Fruit fly (Drosophila melanogaster) whole organism, wandering third instar larva: ENCODE measurements around the gene Nedd4.

ENCODE experiments used
- Abd-B ChIP-seq: fragments of >200 bp; optimal IDR thresholded peaks from 2 replicates; lab custom pipeline; 2017; ENCODE audit warnings: missing biosample characterization, missing genetic modification characterization
- CG32264 ChIP-seq: fragments of 200-800 bp; sonication (Bioruptor generic); optimal IDR thresholded peaks from 2 replicates; lab custom pipeline; 2016; ENCODE audit warnings: missing biosample characterization, missing genetic modification characterization
- CG9705 ChIP-seq: fragments of 200-800 bp; sonication (Bioruptor generic); optimal IDR thresholded peaks from 2 replicates; lab custom pipeline; 2018; ENCODE audit warnings: missing biosample characterization, mild to moderate bottlenecking, missing genetic modification characterization
- CrebA ChIP-seq: fragments of 200-800 bp; sonication (Bioruptor generic); optimal IDR thresholded peaks from 2 replicates; lab custom pipeline; 2016; ENCODE audit warnings: missing biosample characterization, mild to moderate bottlenecking, missing genetic modification characterization, borderline replicate concordance
- Dfd ChIP-seq: fragments of >200 bp; optimal IDR thresholded peaks from 2 replicates; lab custom pipeline; 2017; ENCODE audit warnings: missing biosample characterization, missing genetic modification characterization
- HLH106 ChIP-seq: fragments of 200-800 bp; optimal IDR thresholded peaks from 3 replicates; lab custom pipeline; 2019; ENCODE audit warnings: missing biosample characterization, mild to moderate bottlenecking, missing genetic modification characterization, moderate library complexity
- Hnf4 ChIP-seq: fragments of 200-800 bp; sonication (Bioruptor generic); optimal IDR thresholded peaks from 2 replicates; lab custom pipeline; 2016; ENCODE audit warnings: missing biosample characterization, mild to moderate bottlenecking, missing genetic modification characterization
- Hr78 ChIP-seq: fragments of >200 bp; optimal IDR thresholded peaks from 2 replicates; lab custom pipeline; 2017; ENCODE audit warnings: missing biosample characterization, missing genetic modification characterization
- Hr83 ChIP-seq: fragments of 200-300 bp; sonication (Bioruptor generic); optimal IDR thresholded peaks from 2 replicates; lab custom pipeline; 2016; ENCODE audit warnings: missing biosample characterization, mild to moderate bottlenecking, missing genetic modification characterization, moderate library complexity; ENCODE audit not compliant: poor library complexity, severe bottlenecking
- Jra ChIP-seq: sonication (Bioruptor generic); optimal IDR thresholded peaks from 2 replicates; lab custom pipeline; 2016; ENCODE audit warnings: missing biosample characterization, missing genetic modification characterization
- Myc ChIP-seq: fragments of >200 bp; optimal IDR thresholded peaks from 2 replicates; lab custom pipeline; 2017
- N ChIP-seq: fragments of >200 bp; optimal IDR thresholded peaks from 2 replicates; lab custom pipeline; 2018; ENCODE audit warnings: missing biosample characterization, missing external identifiers, missing genetic modification characterization
- OdsH ChIP-seq: fragments of 200-800 bp; sonication (Bioruptor generic); optimal IDR thresholded peaks from 2 replicates; lab custom pipeline; 2016; ENCODE audit warnings: missing biosample characterization, mild to moderate bottlenecking, missing genetic modification characterization
- Rel ChIP-seq, 2 experiments: fragments of 200-800 bp; sonication (Bioruptor generic) in 1 of 2; optimal IDR thresholded peaks; 2 replicates in 1 of 2; 3 replicates in 1 of 2; lab custom pipeline; 2016 to 2019; ENCODE audit warnings: mild to moderate bottlenecking in 2 of 2, missing biosample characterization in 2 of 2, missing genetic modification characterization in 2 of 2, moderate library complexity in 1 of 2
- Sp1 ChIP-seq: fragments of 200-800 bp; sonication (Bioruptor generic); optimal IDR thresholded peaks from 3 replicates; lab custom pipeline; 2019; ENCODE audit warnings: missing biosample characterization, mild to moderate bottlenecking, missing genetic modification characterization, moderate library complexity
- Vsx2 ChIP-seq: fragments of 200-300, 225-300 bp; sonication (Bioruptor generic); optimal IDR thresholded peaks from 2 replicates; lab custom pipeline; 2018; ENCODE audit warnings: missing biosample characterization, missing genetic modification characterization; ENCODE audit not compliant: partially characterized antibody
- br ChIP-seq: fragments of 200-800 bp; sonication (Bioruptor generic); optimal IDR thresholded peaks from 2 replicates; lab custom pipeline; 2016; ENCODE audit warnings: missing biosample characterization, missing genetic modification characterization
- brk ChIP-seq: fragments of 200-800 bp; sonication (Bioruptor generic); optimal IDR thresholded peaks from 2 replicates; lab custom pipeline; 2016; ENCODE audit warnings: missing biosample characterization, mild to moderate bottlenecking, missing genetic modification characterization
- dmrt93B ChIP-seq: fragments of 200-800 bp; sonication (Bioruptor generic); optimal IDR thresholded peaks from 2 replicates; lab custom pipeline; 2018; ENCODE audit warnings: missing biosample characterization, mild to moderate bottlenecking, missing genetic modification characterization
- dsf ChIP-seq: sonication (Bioruptor generic); optimal IDR thresholded peaks from 2 replicates; lab custom pipeline; 2016; ENCODE audit warnings: missing biosample characterization, missing genetic modification characterization, borderline replicate concordance
- ey ChIP-seq: fragments of 200-800 bp; sonication (Bioruptor generic); optimal IDR thresholded peaks from 2 replicates; lab custom pipeline; 2016; ENCODE audit warnings: missing biosample characterization, missing genetic modification characterization
- foxo ChIP-seq, 2 experiments: fragments of 200-800 bp; sonication (Bioruptor generic); optimal IDR thresholded peaks; 2 replicates in 1 of 2; 3 replicates in 1 of 2; lab custom pipeline; 2016 to 2017; ENCODE audit warnings: missing biosample characterization in 2 of 2, missing genetic modification characterization in 2 of 2
- fru ChIP-seq: fragments of 200-800 bp; sonication (Bioruptor generic); optimal IDR thresholded peaks from 3 replicates; lab custom pipeline; 2016; ENCODE audit warnings: missing biosample characterization, mild to moderate bottlenecking, missing genetic modification characterization
- h ChIP-seq: fragments of 200-800 bp; sonication (Bioruptor generic); optimal IDR thresholded peaks from 3 replicates; lab custom pipeline; 2016; ENCODE audit warnings: missing biosample characterization, mild to moderate bottlenecking, missing genetic modification characterization
- lola ChIP-seq: fragments of >200 bp; optimal IDR thresholded peaks from 2 replicates; lab custom pipeline; 2017; ENCODE audit warnings: missing biosample characterization, missing genetic modification characterization
- pan ChIP-seq: fragments of >200 bp; optimal IDR thresholded peaks from 2 replicates; lab custom pipeline; 2017
- rgr ChIP-seq: fragments of 200-800 bp; sonication (Bioruptor generic); optimal IDR thresholded peaks from 3 replicates; lab custom pipeline; 2016; ENCODE audit warnings: missing biosample characterization, mild to moderate bottlenecking, missing genetic modification characterization
- sv ChIP-seq: fragments of 200-800 bp; sonication (Bioruptor generic); optimal IDR thresholded peaks from 3 replicates; lab custom pipeline; 2016; ENCODE audit warnings: missing biosample characterization, missing genetic modification characterization
- tai ChIP-seq: sonication (Bioruptor generic); optimal IDR thresholded peaks from 2 replicates; lab custom pipeline; 2016; ENCODE audit warnings: missing biosample characterization, missing genetic modification characterization
- usp ChIP-seq: fragments of >200 bp; optimal IDR thresholded peaks from 2 replicates; lab custom pipeline; 2017; ENCODE audit warnings: missing biosample characterization, missing genetic modification characterization

The Nedd4 gene

DNA sequence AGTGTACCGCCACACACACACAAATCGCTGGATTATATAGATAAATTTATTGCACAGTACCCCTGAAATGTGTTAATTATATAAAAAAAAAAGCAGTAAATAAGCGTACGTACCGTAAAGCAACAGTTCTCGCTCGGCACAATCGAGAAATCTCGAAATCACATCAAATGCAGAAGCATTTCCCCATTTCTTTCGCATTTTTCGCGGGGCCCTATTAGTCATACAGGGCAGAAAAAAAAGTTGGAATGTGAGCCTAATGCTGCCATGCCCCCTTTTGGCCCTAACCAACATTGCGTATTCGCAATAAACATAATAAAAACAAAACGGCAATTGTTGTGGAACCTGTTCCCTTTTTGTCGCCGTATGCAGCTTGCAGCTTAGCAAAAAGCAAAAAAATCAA lies 3.9 kb downstream of the Nedd4 start:
- no peak for TF ChIP-seq ey (GFP tag; lab: Kevin White, UChicago)
- no peak for TF ChIP-seq Abd-B (GFP tag; lab: Kevin White, UChicago)
- TF ChIP-seq Dfd (GFP tag; lab: Kevin White, UChicago), result no peak
- TF ChIP-seq fru (GFP tag; lab: Kevin White, UChicago), result no peak
- TF ChIP-seq Jra (GFP tag; lab: Kevin White, UChicago), result no peak
- TF ChIP-seq CrebA (GFP tag; lab: Kevin White, UChicago), result no peak
- TF ChIP-seq lola (GFP tag; lab: Kevin White, UChicago), result no peak
- no peak for TF ChIP-seq Sp1
- TF ChIP-seq brk (GFP tag; lab: Kevin White, UChicago), result no peak
- no peak for TF ChIP-seq Hr83 (GFP tag; lab: Kevin White, UChicago)
- no peak for TF ChIP-seq rgr (GFP tag; lab: Kevin White, UChicago)
- TF ChIP-seq dsf (GFP tag; lab: Kevin White, UChicago), result no peak
- TF ChIP-seq Vsx2 (GFP tag; lab: Kevin White, UChicago), result no peak
- no peak for TF ChIP-seq Hr78 (GFP tag; lab: Kevin White, UChicago)
- no peak for TF ChIP-seq CG32264
- no peak for TF ChIP-seq sv (GFP tag; lab: Kevin White, UChicago)
- TF ChIP-seq OdsH (GFP tag; lab: Kevin White, UChicago), result no peak

DNA sequence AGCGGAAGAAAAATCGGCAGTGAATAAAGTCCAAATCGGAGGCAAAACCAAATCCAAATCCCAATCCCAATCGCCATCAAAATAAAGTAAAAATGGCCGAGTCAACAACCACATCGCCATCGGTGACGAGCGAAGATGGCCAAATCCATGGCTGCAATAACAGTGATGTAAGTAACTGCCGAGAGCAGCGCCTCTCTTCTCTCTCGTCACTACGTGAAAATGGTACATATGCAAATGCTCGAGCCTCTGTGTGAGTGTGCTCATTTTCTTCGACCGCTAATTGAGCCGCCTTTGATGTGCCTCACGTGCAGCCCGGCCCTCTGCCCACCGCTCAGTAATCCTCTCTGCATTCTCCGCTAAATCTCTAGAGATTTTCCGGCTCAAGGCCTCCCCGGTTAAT lies 4.5 kb downstream of the Nedd4 start:
- TF ChIP-seq Abd-B (GFP tag; lab: Kevin White, UChicago) (no peak), h (GFP tag; lab: Kevin White, UChicago) (no peak), tai (GFP tag; lab: Kevin White, UChicago) (no peak)

DNA sequence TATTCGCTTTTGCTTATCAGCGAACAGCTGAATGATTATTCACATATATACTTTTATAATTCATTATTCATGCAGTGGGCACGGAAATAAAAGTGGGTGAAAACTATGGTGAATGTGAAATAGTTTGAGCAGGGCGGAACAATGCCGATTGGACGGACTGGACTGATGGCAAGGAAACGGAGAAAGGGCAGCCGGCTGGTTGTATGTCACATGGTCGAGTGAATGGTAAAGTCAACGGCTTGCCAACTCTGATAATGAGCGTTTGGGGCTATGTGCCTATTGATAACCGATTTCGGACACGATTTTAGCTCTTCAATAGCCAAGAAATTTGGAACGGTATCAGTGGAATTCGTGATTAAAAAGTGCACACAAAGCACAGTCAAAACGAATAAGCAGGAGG lies 5.9 kb downstream of the Nedd4 start:
- TF ChIP-seq Hnf4 (no peak), usp (no peak), Hr78 (GFP tag; lab: Kevin White, UChicago) (no peak), Myc (lab: Kevin White, UChicago) (no peak), Dfd (GFP tag; lab: Kevin White, UChicago) (no peak), foxo (GFP tag; optimal IDR thresholded peaks at IDR 0.05; lab: Kevin White, UChicago) (no peak), fru (GFP tag; lab: Kevin White, UChicago) (no peak), Hr83 (GFP tag; lab: Kevin White, UChicago) (no peak), CrebA (GFP tag; lab: Kevin White, UChicago) (no peak), ey (GFP tag; lab: Kevin White, UChicago) (no peak), N (GFP tag; lab: Kevin White, UChicago) (no peak), Rel (GFP tag; optimal IDR thresholded peaks at IDR 0.05; lab: Kevin White, UChicago) (no peak), Rel (tag; optimal IDR thresholded peaks at IDR 0.05; lab: Kevin White, UChicago) (no peak), dsf (GFP tag; lab: Kevin White, UChicago) (no peak), brk (GFP tag; lab: Kevin White, UChicago) (no peak), h (GFP tag; lab: Kevin White, UChicago) (no peak), CG9705 (GFP tag; lab: Kevin White, UChicago) (no peak), dmrt93B (GFP tag; lab: Kevin White, UChicago) (no peak), pan (lab: Kevin White, UChicago) (no peak)
- TF ChIP-seq, all 38 proteins: peak for 0

DNA sequence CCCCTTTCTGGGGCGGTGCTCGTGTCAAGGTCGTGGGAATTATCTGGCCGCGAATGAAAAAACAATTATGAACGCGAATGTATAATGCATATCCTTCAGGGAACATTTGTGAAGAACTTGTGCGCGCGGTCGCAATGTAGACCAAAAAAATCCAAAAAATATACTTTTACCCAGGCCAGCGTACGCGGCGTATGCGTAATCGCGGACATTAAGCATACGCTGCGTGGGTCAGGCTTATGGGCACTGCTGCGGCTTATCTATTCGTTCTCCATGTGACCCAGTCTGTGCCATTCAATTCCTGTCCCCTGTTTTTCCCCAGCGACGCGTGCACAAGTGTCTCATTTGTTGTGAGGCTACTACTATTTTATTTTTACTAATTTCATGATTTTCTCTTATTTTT lies 8.4 kb downstream of the Nedd4 start:
- TF ChIP-seq rgr (GFP tag; lab: Kevin White, UChicago) (no peak), OdsH (GFP tag; lab: Kevin White, UChicago) (no peak)

DNA sequence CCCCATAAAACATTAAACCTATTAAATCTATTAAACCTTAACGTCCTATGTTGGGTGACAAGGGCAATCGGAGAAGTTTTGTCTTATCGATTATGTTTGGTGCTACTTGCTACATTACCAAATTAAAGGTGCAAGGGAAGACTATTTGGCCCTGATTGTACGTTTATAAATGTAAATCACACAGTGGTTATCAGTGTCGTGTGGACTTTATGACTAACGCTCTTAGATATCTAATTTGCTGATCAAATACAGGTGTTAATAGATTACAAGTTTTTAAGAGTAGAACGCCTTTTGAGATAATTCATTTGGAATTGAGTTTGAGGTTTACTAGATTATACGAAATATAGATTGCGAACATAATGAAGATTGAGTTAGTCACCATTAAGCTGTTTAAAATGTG lies 9.0 kb downstream of the Nedd4 start:
- TF ChIP-seq ey (GFP tag; lab: Kevin White, UChicago), result no peak
- no peak for TF ChIP-seq Rel (GFP tag; optimal IDR thresholded peaks at IDR 0.05; lab: Kevin White, UChicago)
- peak; percentile 72 for TF ChIP-seq Rel (tag; optimal IDR thresholded peaks at IDR 0.05; lab: Kevin White, UChicago)

DNA sequence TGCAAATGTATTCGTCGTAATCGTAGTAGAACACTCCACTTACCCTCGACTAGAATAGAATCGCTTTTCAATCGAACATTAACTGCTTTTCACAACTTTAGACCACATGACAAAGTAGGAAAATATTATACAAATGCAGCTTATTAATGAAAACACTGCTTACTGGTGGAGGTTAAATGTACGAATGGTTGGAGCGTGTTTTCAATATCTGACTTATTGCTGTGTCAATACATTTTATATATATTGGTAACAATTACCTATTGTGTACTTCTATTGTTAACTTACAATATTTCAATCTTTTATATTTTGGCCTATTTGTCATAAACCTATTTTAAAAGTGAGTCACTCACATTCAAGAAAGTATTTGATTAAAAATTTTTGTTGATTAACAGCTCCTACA lies 10.1 kb downstream of the Nedd4 start:
- no peak for TF ChIP-seq br
- no peak for TF ChIP-seq Hr83 (GFP tag; lab: Kevin White, UChicago)
- no peak for TF ChIP-seq CG32264
- TF ChIP-seq N (GFP tag; lab: Kevin White, UChicago), result no peak
- TF ChIP-seq HLH106, result no peak
- no peak for TF ChIP-seq Rel (GFP tag; optimal IDR thresholded peaks at IDR 0.05; lab: Kevin White, UChicago)
- TF ChIP-seq Rel (tag; optimal IDR thresholded peaks at IDR 0.05; lab: Kevin White, UChicago), result no peak
